Fruit fly (Drosophila melanogaster): ENCODE measurements around the gene CG15888.

dm6 chr3R:13309133-13309711 is 22.9 kb upstream of the CG15888 start:
- TF ChIP-seq CG15336 (GFP tag; IDR thresholded peaks at IDR 0.05) (no peak), Lpt (GFP tag; optimal IDR thresholded peaks at IDR 0.05) (no peak), CG6808 (GFP tag; optimal IDR thresholded peaks at IDR 0.05) (no peak), Sox15 (GFP tag; optimal IDR thresholded peaks at IDR 0.05) (no peak), Ets96B (tag; optimal IDR thresholded peaks at IDR 0.05) (no peak), CG8119 (GFP tag; IDR thresholded peaks at IDR 0.05) (no peak)
